Worm (Caenorhabditis elegans) whole organism, late embryonic: Measurements from ENCODE around the gene ztf-1.

Experiments
- ceh-19 ChIP-seq: fragments of 200-800 bp; sonication (Bioruptor generic); optimal IDR thresholded peaks from 2 replicates; lab custom pipeline; 2018; ENCODE audit warnings: mild to moderate bottlenecking, missing genetic modification characterization, missing compliant biosample characterization
- ceh-48 ChIP-seq: sonication (generic microtip); optimal IDR thresholded peaks from 2 replicates; lab custom pipeline; 2016; ENCODE audit warnings: missing genetic modification characterization, inconsistent platforms, missing compliant biosample characterization
- elt-4 ChIP-seq: sonication (generic microtip); optimal IDR thresholded peaks from 2 replicates; lab custom pipeline; 2016; ENCODE audit warnings: missing genetic modification characterization, missing compliant biosample characterization
- lin-11 ChIP-seq: fragments of 200-800 bp; sonication (Bioruptor generic); optimal IDR thresholded peaks from 2 replicates; lab custom pipeline; 2018; ENCODE audit warnings: mild to moderate bottlenecking, missing genetic modification characterization, missing compliant biosample characterization
- nhr-11 ChIP-seq: fragments of 150-350 bp; optimal IDR thresholded peaks from 2 replicates; lab custom pipeline; 2014; ENCODE audit warnings: missing biosample characterization, missing genetic modification characterization
- npax-4 ChIP-seq: sonication (generic microtip); optimal IDR thresholded peaks from 2 replicates; lab custom pipeline; 2016; ENCODE audit warnings: missing genetic modification characterization, missing compliant biosample characterization
- pag-3 ChIP-seq: sonication (generic microtip); optimal IDR thresholded peaks from 2 replicates; lab custom pipeline; 2016; ENCODE audit warnings: missing compliant biosample characterization, missing genetic modification characterization, borderline replicate concordance
- pat-9 ChIP-seq: fragments of 200-800 bp; sonication (Bioruptor generic); optimal IDR thresholded peaks from 2 replicates; lab custom pipeline; 2018; ENCODE audit warnings: mild to moderate bottlenecking, missing genetic modification characterization, moderate library complexity, missing compliant biosample characterization
- pax-1 ChIP-seq: fragments of 150-350 bp; optimal IDR thresholded peaks from 2 replicates; lab custom pipeline; 2014; ENCODE audit warnings: missing biosample characterization, missing genetic modification characterization
- rnt-1 ChIP-seq: sonication (generic microtip); optimal IDR thresholded peaks from 2 replicates; lab custom pipeline; 2016; ENCODE audit warnings: missing genetic modification characterization, missing compliant biosample characterization
- tbx-2 ChIP-seq: sonication (generic microtip); optimal IDR thresholded peaks from 2 replicates; lab custom pipeline; 2016; ENCODE audit warnings: missing genetic modification characterization, missing compliant biosample characterization

- TF ChIP-seq pax-1 (tag; lab: Kevin White, UChicago) (no peak), npax-4 (tag; lab: Kevin White, UChicago) (no peak), ceh-48 (tag; lab: Kevin White, UChicago) (no peak), pat-9 (tag; lab: Kevin White, UChicago) (no peak), ceh-19 (GFP tag; lab: Kevin White, UChicago) (no peak), elt-4 (no peak), pag-3 (no peak), lin-11 (tag; lab: Kevin White, UChicago) (no peak), nhr-11 (tag; lab: Kevin White, UChicago) (no peak), rnt-1 (tag; lab: Kevin White, UChicago) (no peak), tbx-2 (no peak)
Observed at ce11 chrIII:8824556-8824955, 32.4 kb upstream of the ztf-1 start.
